Fruit fly (Drosophila melanogaster) whole organism, prepupa: ENCODE data around the gene CG31321.
A peak's percentile ranks its signal among the peaks of the same experiment; 100 is the strongest.

Experiments used
- Blimp-1 ChIP-seq: fragments of 200-800 bp; sonication (Bioruptor generic); optimal IDR thresholded peaks from 3 replicates; lab custom pipeline; 2017; ENCODE audit warnings: missing biosample characterization, missing genetic modification characterization, mild to moderate bottlenecking, moderate library complexity, missing genetic modification reagents
- CG10669 ChIP-seq: fragments of 200-800 bp; sonication (Bioruptor generic); optimal IDR thresholded peaks from 3 replicates; lab custom pipeline; 2018; ENCODE audit warnings: missing biosample characterization, mild to moderate bottlenecking, missing genetic modification characterization, moderate library complexity
- CG11294 ChIP-seq: fragments of 200-800 bp; sonication (Bioruptor generic); IDR thresholded peaks from 2 replicates; pipeline ENCODE4 v1.3.6; 2022; ENCODE audit warnings: missing biosample characterization, missing genetic modification characterization
- CG11762 ChIP-seq: fragments of 200-800 bp; sonication (Bioruptor generic); optimal IDR thresholded peaks from 3 replicates; lab custom pipeline; 2016; ENCODE audit warnings: missing biosample characterization, missing genetic modification characterization; ENCODE audit not compliant: insufficient read depth
- CG15336 ChIP-seq: fragments of 200-800 bp; sonication (Bioruptor generic); IDR thresholded peaks from 2 replicates; pipeline ENCODE4 v1.3.6; 2022; ENCODE audit warnings: missing biosample characterization, missing genetic modification characterization
- CG1621 ChIP-seq: fragments of 200-800 bp; sonication (Bioruptor generic); optimal IDR thresholded peaks from 3 replicates; lab custom pipeline; 2018; ENCODE audit warnings: missing biosample characterization, mild to moderate bottlenecking, missing genetic modification characterization
- CG16779 ChIP-seq: fragments of 200-800 bp; sonication (Bioruptor generic); optimal IDR thresholded peaks from 3 replicates; lab custom pipeline; 2017; ENCODE audit warnings: missing biosample characterization, mild to moderate bottlenecking, missing genetic modification characterization
- CG3032 ChIP-seq: fragments of 200-800 bp; optimal IDR thresholded peaks from 2 replicates; lab custom pipeline; 2019; ENCODE audit warnings: missing biosample characterization, mild to moderate bottlenecking, missing genetic modification characterization, moderate library complexity
- CG31627 ChIP-seq: fragments of 200-800 bp; sonication (Bioruptor generic); optimal IDR thresholded peaks from 3 replicates; lab custom pipeline; 2016; ENCODE audit warnings: missing biosample characterization, missing genetic modification characterization
- CG32006 ChIP-seq: fragments of 200-800 bp; sonication (Bioruptor generic); optimal IDR thresholded peaks from 3 replicates; lab custom pipeline; 2017; ENCODE audit warnings: missing biosample characterization, mild to moderate bottlenecking, missing genetic modification characterization
- CG34406 ChIP-seq: fragments of 200-800 bp; sonication (Bioruptor generic); optimal IDR thresholded peaks from 3 replicates; lab custom pipeline; 2016; ENCODE audit warnings: missing biosample characterization, missing genetic modification characterization
- CG4318 ChIP-seq: fragments of 200-800 bp; sonication (Bioruptor generic); optimal IDR thresholded peaks from 3 replicates; lab custom pipeline; 2017; ENCODE audit warnings: missing biosample characterization, mild to moderate bottlenecking, missing genetic modification characterization
- CG6163 ChIP-seq: fragments of 200-800 bp; sonication (Bioruptor generic); IDR thresholded peaks from 3 replicates; pipeline ENCODE4 v1.3.6; 2022; ENCODE audit warnings: missing biosample characterization, missing genetic modification characterization
- CG6276 ChIP-seq: fragments of 200-800 bp; sonication (Bioruptor generic); optimal IDR thresholded peaks from 2 replicates; lab custom pipeline; 2017; ENCODE audit warnings: missing biosample characterization, mild to moderate bottlenecking, missing genetic modification characterization
- CG6792 ChIP-seq: fragments of 200-800 bp; sonication (Bioruptor generic); optimal IDR thresholded peaks from 3 replicates; lab custom pipeline; 2016; ENCODE audit warnings: missing biosample characterization, missing genetic modification characterization
- CG6808 ChIP-seq: fragments of 200-800 bp; sonication (Bioruptor generic); optimal IDR thresholded peaks from 3 replicates; lab custom pipeline; 2017; ENCODE audit warnings: missing biosample characterization, missing genetic modification characterization, mild to moderate bottlenecking, moderate library complexity, missing genetic modification reagents
- CG6854 ChIP-seq: fragments of 200-800 bp; sonication (Bioruptor generic); optimal IDR thresholded peaks from 2 replicates; lab custom pipeline; 2017; ENCODE audit warnings: missing biosample characterization, mild to moderate bottlenecking, missing genetic modification characterization
- CG7368 ChIP-seq: fragments of 200-800 bp; sonication (Bioruptor generic); optimal IDR thresholded peaks from 3 replicates; lab custom pipeline; 2016; ENCODE audit warnings: missing biosample characterization, missing genetic modification characterization
- CG8119 ChIP-seq: fragments of 200-800 bp; sonication (Bioruptor generic); IDR thresholded peaks from 3 replicates; pipeline ENCODE4 v1.3.6; 2022; ENCODE audit warnings: missing biosample characterization, missing genetic modification characterization
- CG8319 ChIP-seq: fragments of 200-800 bp; sonication (Bioruptor generic); optimal IDR thresholded peaks from 3 replicates; lab custom pipeline; 2016; ENCODE audit warnings: missing biosample characterization, missing genetic modification characterization
- CG9139 ChIP-seq: fragments of 200-800 bp; sonication (Bioruptor generic); optimal IDR thresholded peaks from 3 replicates; lab custom pipeline; 2017; ENCODE audit warnings: missing biosample characterization, mild to moderate bottlenecking, missing genetic modification characterization
- Eip75B ChIP-seq: fragments of 200-800 bp; sonication (Bioruptor generic); optimal IDR thresholded peaks from 3 replicates; lab custom pipeline; 2016; ENCODE audit warnings: missing biosample characterization, missing genetic modification characterization
- Eip78C ChIP-seq: fragments of 200-800 bp; sonication (Bioruptor generic); peaks from one replicate; lab custom pipeline; 2016; ENCODE audit warnings: missing biosample characterization, missing genetic modification characterization
- Eip93F ChIP-seq: fragments of 200-800 bp; sonication (Bioruptor generic); optimal IDR thresholded peaks from 2 replicates; lab custom pipeline; 2016; ENCODE audit warnings: missing biosample characterization, mild to moderate bottlenecking, missing genetic modification characterization
- Ets96B ChIP-seq: fragments of 200-800 bp; optimal IDR thresholded peaks from 2 replicates; lab custom pipeline; 2019; ENCODE audit warnings: missing biosample characterization, mild to moderate bottlenecking, missing genetic modification characterization, moderate library complexity
- Hr38 ChIP-seq: sonication (Bioruptor generic); optimal IDR thresholded peaks from 2 replicates; lab custom pipeline; 2016; ENCODE audit warnings: missing biosample characterization, missing genetic modification characterization
- Hr39 ChIP-seq: fragments of 200-800 bp; sonication (Bioruptor generic); optimal IDR thresholded peaks from 2 replicates; lab custom pipeline; 2016; ENCODE audit warnings: missing biosample characterization, missing genetic modification characterization
- Hr4 ChIP-seq: fragments of 200-800 bp; sonication (Bioruptor generic); optimal IDR thresholded peaks from 3 replicates; lab custom pipeline; 2016; ENCODE audit warnings: missing biosample characterization, missing genetic modification characterization
- Lpt ChIP-seq: fragments of 200-800 bp; sonication (Bioruptor generic); optimal IDR thresholded peaks from 3 replicates; lab custom pipeline; 2016; ENCODE audit warnings: missing biosample characterization, missing genetic modification characterization
- Met ChIP-seq: fragments of 200-800 bp; sonication (Bioruptor generic); optimal IDR thresholded peaks from 3 replicates; lab custom pipeline; 2016; ENCODE audit warnings: missing biosample characterization, missing genetic modification characterization
- Smox ChIP-seq: fragments of 200-800 bp; sonication (Bioruptor generic); optimal IDR thresholded peaks from 3 replicates; lab custom pipeline; 2016; ENCODE audit warnings: missing biosample characterization, missing genetic modification characterization
- Sox14 ChIP-seq: fragments of 200-800 bp; sonication (Bioruptor generic); optimal IDR thresholded peaks from 3 replicates; lab custom pipeline; 2016; ENCODE audit warnings: missing biosample characterization, missing genetic modification characterization
- Sox15 ChIP-seq: fragments of 200-800 bp; sonication (Bioruptor generic); optimal IDR thresholded peaks from 3 replicates; lab custom pipeline; 2016; ENCODE audit warnings: missing biosample characterization, missing genetic modification characterization
- achi ChIP-seq: fragments of 200-800 bp; sonication (Bioruptor generic); optimal IDR thresholded peaks from 3 replicates; lab custom pipeline; 2016; ENCODE audit warnings: missing biosample characterization, missing genetic modification characterization
- acj6 ChIP-seq: fragments of 200-800 bp; sonication (Bioruptor generic); optimal IDR thresholded peaks from 3 replicates; lab custom pipeline; 2016; ENCODE audit warnings: missing biosample characterization, missing genetic modification characterization
- cyc ChIP-seq: fragments of 200-800 bp; sonication (Bioruptor generic); optimal IDR thresholded peaks from 3 replicates; lab custom pipeline; 2016; ENCODE audit warnings: missing biosample characterization, missing genetic modification characterization
- dsx ChIP-seq: fragments of 200-800 bp; optimal IDR thresholded peaks from 3 replicates; lab custom pipeline; 2019; ENCODE audit warnings: missing biosample characterization, mild to moderate bottlenecking, missing genetic modification characterization, moderate library complexity; ENCODE audit not compliant: poor library complexity, severe bottlenecking
- eg ChIP-seq: fragments of 200-800 bp; sonication (Bioruptor generic); IDR thresholded peaks from 3 replicates; pipeline ENCODE4 v1.3.6; 2022; ENCODE audit warnings: missing biosample characterization, missing genetic modification characterization
- fd85E ChIP-seq: fragments of 200-800 bp; sonication (Bioruptor generic); optimal IDR thresholded peaks from 3 replicates; lab custom pipeline; 2016; ENCODE audit warnings: missing biosample characterization, missing genetic modification characterization
- fkh ChIP-seq: fragments of 200-800 bp; sonication (Bioruptor generic); optimal IDR thresholded peaks from 3 replicates; lab custom pipeline; 2017; ENCODE audit warnings: missing biosample characterization, mild to moderate bottlenecking, missing genetic modification characterization, moderate library complexity
- lz ChIP-seq: fragments of 200-800 bp; sonication (Bioruptor generic); optimal IDR thresholded peaks from 3 replicates; lab custom pipeline; 2016; ENCODE audit warnings: missing biosample characterization, missing genetic modification characterization
- net ChIP-seq: fragments of 200-800 bp; sonication (Bioruptor generic); optimal IDR thresholded peaks from 3 replicates; lab custom pipeline; 2016; ENCODE audit warnings: missing biosample characterization, missing genetic modification characterization
- pdm3 ChIP-seq: fragments of 200-800 bp; sonication (Bioruptor generic); optimal IDR thresholded peaks from 3 replicates; lab custom pipeline; 2016; ENCODE audit warnings: missing biosample characterization, missing genetic modification characterization
- salr ChIP-seq, 2 experiments: fragments of 200-800 bp; sonication (Bioruptor generic); optimal IDR thresholded peaks; 3 replicates each; lab custom pipeline; 2016 to 2018; ENCODE audit warnings: missing biosample characterization in 2 of 2, missing genetic modification characterization in 2 of 2, mild to moderate bottlenecking in 1 of 2
- spab ChIP-seq: fragments of 200-800 bp; sonication (Bioruptor generic); optimal IDR thresholded peaks from 2 replicates; lab custom pipeline; 2017; ENCODE audit warnings: missing biosample characterization, mild to moderate bottlenecking, missing genetic modification characterization, missing genetic modification reagents
- ss ChIP-seq, 2 experiments: fragments of 200-800 bp; sonication (Bioruptor generic); optimal IDR thresholded peaks; 2 replicates in 1 of 2; 3 replicates in 1 of 2; lab custom pipeline; 2017 to 2018; ENCODE audit warnings: mild to moderate bottlenecking in 2 of 2, missing biosample characterization in 2 of 2, missing genetic modification characterization in 2 of 2, moderate library complexity in 1 of 2
- topi ChIP-seq: fragments of 200-800 bp; sonication (Bioruptor generic); optimal IDR thresholded peaks from 3 replicates; lab custom pipeline; 2016; ENCODE audit warnings: missing biosample characterization, missing genetic modification characterization

The CG31321 gene

DNA sequence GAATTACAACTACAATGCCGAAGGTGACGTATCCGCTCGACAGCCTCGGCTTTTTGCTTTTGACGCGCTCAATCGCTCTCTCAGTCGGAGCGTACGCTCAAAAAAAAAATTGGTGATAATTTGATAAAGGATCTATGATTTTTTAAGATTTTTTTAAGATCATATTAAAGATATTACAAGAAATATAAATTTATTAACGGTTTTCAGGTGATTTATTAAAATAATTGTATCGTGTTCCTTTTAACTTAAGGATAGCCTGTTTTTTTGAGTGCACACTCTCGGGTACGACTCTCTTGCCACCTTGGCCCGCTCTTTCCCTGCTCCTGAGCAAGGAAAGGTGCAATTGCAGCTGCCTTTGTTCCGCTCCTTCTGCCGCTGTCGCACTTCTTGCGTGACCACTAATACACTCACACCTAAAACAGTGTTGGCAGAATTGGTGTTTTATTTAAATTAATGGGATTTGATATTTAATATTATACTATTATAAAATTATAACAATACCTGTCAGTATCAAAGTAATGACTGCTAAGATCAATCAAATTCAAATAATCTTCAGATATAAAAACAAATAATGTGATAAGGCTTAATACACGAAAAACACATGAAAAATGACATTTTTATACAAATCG lies 32.2 kb upstream of the CG31321 start (continued):
- peak; percentile 93 for TF ChIP-seq CG16779 (tag; lab: Kevin White, UChicago)
- TF ChIP-seq Eip93F, result peak; percentile 94
- peak; percentile 97 for TF ChIP-seq CG32006 (GFP tag; lab: Kevin White, UChicago)
- peak; percentile 98 for TF ChIP-seq eg (GFP tag; lab: Robert Waterston, UW)
- peak; percentile 98 for TF ChIP-seq ss (GFP tag; optimal IDR thresholded peaks at IDR 0.05; lab: Kevin White, UChicago)
- peak; percentile 97 for TF ChIP-seq CG10669 (GFP tag; lab: Kevin White, UChicago)
- peak; percentile 94 for TF ChIP-seq CG7368
- TF ChIP-seq CG11294, result peak; percentile 93
- no peak for TF ChIP-seq Hr38 (GFP tag; lab: Kevin White, UChicago)

- TF ChIP-seq Lpt (peak; percentile 73), acj6 (peak; percentile 21), topi (GFP tag; lab: Kevin White, UChicago) (no peak), CG6792 (GFP tag; lab: Kevin White, UChicago) (no peak), achi (GFP tag; lab: Kevin White, UChicago) (no peak), Eip75B (GFP tag; lab: Kevin White, UChicago) (peak; percentile 18), Smox (GFP tag; lab: Kevin White, UChicago) (no peak), salr (GFP tag; optimal IDR thresholded peaks at IDR 0.05; lab: Kevin White, UChicago) (peak in 1 of 2 experiments; percentile 47), CG11762 (GFP tag; lab: Kevin White, UChicago) (peak; percentile 41), Sox14 (no peak), CG6808 (GFP tag; lab: Kevin White, UChicago) (peak; percentile 69), Sox15 (GFP tag; lab: Kevin White, UChicago) (peak; percentile 24), CG9139 (peak; percentile 42), Met (GFP tag; lab: Kevin White, UChicago) (no peak), CG31627 (GFP tag; lab: Kevin White, UChicago) (peak; percentile 39), CG32006 (GFP tag; lab: Kevin White, UChicago) (no peak), fkh (GFP tag; lab: Kevin White, UChicago) (no peak), lz (GFP tag; lab: Kevin White, UChicago) (no peak), dsx (peak; percentile 35), CG4318 (GFP tag; lab: Kevin White, UChicago) (peak; percentile 56), CG7368 (no peak), eg (GFP tag; lab: Robert Waterston, UW) (peak; percentile 66), CG10669 (GFP tag; lab: Kevin White, UChicago) (peak; percentile 4), Ets96B (no peak), net (GFP tag; lab: Kevin White, UChicago) (no peak), CG3032 (peak; percentile 62), CG6854 (GFP tag; lab: Kevin White, UChicago) (no peak), Eip78C (peak; percentile 63), CG34406 (GFP tag; lab: Kevin White, UChicago) (no peak), CG8319 (GFP tag; lab: Kevin White, UChicago) (no peak), CG6276 (GFP tag; lab: Kevin White, UChicago) (peak; percentile 29), CG6163 (GFP tag; lab: Robert Waterston, UW) (peak; percentile 82; the same call in 2 of the 3 replicates), CG8119 (GFP tag; lab: Robert Waterston, UW) (peak; percentile 55; the same call in 2 of the 3 replicates), CG1621 (tag; lab: Kevin White, UChicago) (peak; percentile 45), cyc (GFP tag; lab: Kevin White, UChicago) (peak; percentile 13), CG15336 (GFP tag; lab: Robert Waterston, UW) (peak; percentile 53; the same call in 1 of the 2 replicates), pdm3 (GFP tag; lab: Kevin White, UChicago) (peak; percentile 54), Hr39 (GFP tag; lab: Kevin White, UChicago) (peak; percentile 42), Blimp-1 (GFP tag; lab: Kevin White, UChicago) (no peak), spab (GFP tag; lab: Kevin White, UChicago) (peak; percentile 52), Hr4 (GFP tag; lab: Kevin White, UChicago) (peak; percentile 16), fd85E (peak; percentile 1), ss (GFP tag; optimal IDR thresholded peaks at IDR 0.05; lab: Kevin White, UChicago) (peak; percentile 77 to 83)
Measured at dm6 chr3R:14278523-14279303, 31.4 kb upstream of the CG31321 start.
